Fruit fly (Drosophila melanogaster): ENCODE measurements around the gene CG15005.

DNA sequence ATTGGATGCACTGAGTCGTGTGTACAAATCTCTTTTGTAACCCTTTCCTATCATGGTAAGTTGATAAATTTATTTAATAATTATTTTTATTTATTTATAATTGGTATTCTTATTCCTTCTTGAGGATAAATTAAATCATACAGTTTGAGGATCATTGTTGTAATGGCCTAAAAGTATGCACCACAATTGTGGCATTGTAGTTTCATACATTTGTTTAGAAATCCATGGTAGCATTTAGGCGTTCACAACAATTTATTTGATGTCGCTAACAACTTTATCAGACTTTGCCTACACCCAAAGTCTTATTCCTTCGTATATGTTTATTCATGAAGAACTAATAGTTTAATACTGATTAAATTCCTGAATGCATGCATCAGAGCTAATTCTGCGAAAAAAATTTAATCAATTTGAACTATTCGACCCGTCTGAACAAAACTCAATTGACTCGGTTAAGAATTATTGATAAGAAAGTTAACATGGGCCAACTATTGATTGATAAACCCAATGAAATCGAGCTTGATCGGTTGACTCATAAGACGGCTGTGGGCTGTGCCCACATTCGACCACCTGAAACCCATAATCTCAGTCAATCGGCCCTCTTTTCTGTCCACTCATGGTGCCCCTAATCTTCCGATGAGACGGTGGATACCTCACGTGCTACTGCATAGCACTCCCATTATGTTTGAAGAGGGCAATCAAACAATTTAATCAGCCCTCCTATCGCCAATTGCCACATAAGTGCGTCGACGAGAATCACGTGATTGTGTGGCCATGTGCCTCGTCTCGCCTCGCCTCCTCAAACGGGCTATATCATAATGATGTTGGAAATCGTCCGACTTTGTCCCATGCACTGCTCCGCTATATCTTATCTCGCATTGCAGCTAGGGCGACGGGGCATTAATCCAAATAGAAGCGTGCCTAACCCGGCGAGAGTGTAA, 15.4 kb upstream of the CG15005 start:
- no peak for TF ChIP-seq pfk (GFP tag; optimal IDR thresholded peaks at IDR 0.05)
- no peak for TF ChIP-seq NC2α (GFP tag; optimal IDR thresholded peaks at IDR 0.05)
